Worm (Caenorhabditis elegans): ENCODE results near the gene sra-7.

Gene sra-7

DNA sequence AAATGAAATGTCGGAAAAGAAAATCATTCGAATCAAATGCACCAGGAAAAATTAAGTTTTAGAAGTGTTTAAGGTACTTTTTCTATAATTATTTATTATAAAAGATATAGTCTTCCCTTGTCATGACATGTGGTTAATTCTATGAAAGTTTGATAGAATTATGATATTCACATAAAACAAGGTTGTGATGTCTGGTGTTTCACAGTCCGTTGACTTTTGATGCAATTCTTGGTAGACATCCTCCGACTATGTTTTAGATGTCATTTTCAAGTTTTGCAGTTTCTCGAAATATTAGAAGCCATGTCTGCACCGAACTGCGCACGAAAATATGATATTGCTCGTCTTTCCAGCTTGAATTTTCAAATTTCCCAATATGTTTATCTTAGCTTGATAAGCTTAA is at the start of gene sra-7:
Gene sra-7, plus strand, starts transcription at position 301 of the 400 bp plus-strand sequence.
- no peak for TF ChIP-seq med-1 (GFP tag; optimal IDR thresholded peaks at IDR 0.05; ENCODE audit: insufficient read depth)
- no peak for TF ChIP-seq ztf-29 (GFP tag; IDR thresholded peaks at IDR 0.05)
- TF ChIP-seq klf-2 (GFP tag; conservative IDR thresholded peaks at IDR 0.05): no peak
- no peak for TF ChIP-seq flt-1 (GFP tag; IDR thresholded peaks at IDR 0.05)
- TF ChIP-seq ref-1 (GFP tag; conservative IDR thresholded peaks at IDR 0.05): no peak
- no peak for TF ChIP-seq T22C8.4 (GFP tag; IDR thresholded peaks at IDR 0.05)
- no peak for TF ChIP-seq cog-1 (tag; optimal IDR thresholded peaks at IDR 0.05)
- TF ChIP-seq tab-1 (GFP tag; IDR thresholded peaks at IDR 0.05): no peak
- no peak for TF ChIP-seq ztf-23 (GFP tag; IDR thresholded peaks at IDR 0.05)

DNA sequence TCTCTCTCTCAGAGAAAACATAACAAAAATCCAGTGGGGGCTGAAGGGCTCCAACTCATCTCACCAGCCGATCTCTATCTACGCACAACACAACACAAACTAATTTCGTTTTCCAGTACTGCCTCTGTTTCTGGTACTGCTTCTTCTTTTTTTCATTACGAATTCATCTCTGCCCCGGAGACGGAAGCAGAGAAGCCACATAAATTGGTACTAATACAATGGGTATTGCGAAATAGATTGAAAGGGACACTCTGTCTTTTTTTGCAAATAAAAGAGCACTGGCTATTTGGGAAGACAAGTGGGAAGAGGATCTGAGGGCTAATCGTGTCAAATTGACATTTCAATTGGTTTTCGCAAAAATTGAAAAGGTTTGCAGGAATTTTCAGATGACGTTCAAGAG is 47.2 kb upstream of the sra-7 start:
- TF ChIP-seq cog-1 (tag; optimal IDR thresholded peaks at IDR 0.05): no peak
- no peak for TF ChIP-seq T22C8.4 (GFP tag; IDR thresholded peaks at IDR 0.05)
- TF ChIP-seq ztf-23 (GFP tag; IDR thresholded peaks at IDR 0.05): no peak
- TF ChIP-seq tab-1 (GFP tag; IDR thresholded peaks at IDR 0.05): no peak
- no peak for TF ChIP-seq med-1 (GFP tag; optimal IDR thresholded peaks at IDR 0.05; ENCODE audit: insufficient read depth)
- TF ChIP-seq flt-1 (GFP tag; IDR thresholded peaks at IDR 0.05): no peak
- no peak for TF ChIP-seq ztf-29 (GFP tag; IDR thresholded peaks at IDR 0.05)
- no peak for TF ChIP-seq klf-2 (GFP tag; conservative IDR thresholded peaks at IDR 0.05)
- no peak for TF ChIP-seq ref-1 (GFP tag; conservative IDR thresholded peaks at IDR 0.05)

DNA sequence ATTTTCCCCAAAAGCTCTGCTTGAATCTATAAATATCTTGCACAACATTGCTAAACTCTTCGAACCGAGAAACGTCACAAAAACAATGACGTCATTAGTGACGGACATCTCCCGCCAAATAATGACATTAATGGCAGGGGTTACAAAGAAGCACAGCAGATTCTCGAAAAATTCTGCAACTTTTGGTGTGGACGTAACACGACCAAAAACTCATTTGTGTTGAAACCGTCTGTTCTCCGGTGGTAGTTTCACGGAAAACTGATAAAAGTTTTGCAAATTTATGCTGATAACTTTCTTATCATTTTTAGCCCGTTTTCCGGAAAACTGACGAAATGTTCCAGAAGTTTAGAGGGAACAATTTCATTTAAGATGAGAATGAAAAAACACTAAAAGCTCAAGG is 45.9 kb upstream of the sra-7 start:
- TF ChIP-seq ztf-29 (GFP tag; IDR thresholded peaks at IDR 0.05) (no peak), cog-1 (tag; optimal IDR thresholded peaks at IDR 0.05) (no peak), flt-1 (GFP tag; IDR thresholded peaks at IDR 0.05) (no peak), med-1 (GFP tag; optimal IDR thresholded peaks at IDR 0.05; ENCODE audit: insufficient read depth) (no peak), tab-1 (GFP tag; IDR thresholded peaks at IDR 0.05) (no peak), T22C8.4 (GFP tag; IDR thresholded peaks at IDR 0.05) (no peak), ztf-23 (GFP tag; IDR thresholded peaks at IDR 0.05) (no peak), klf-2 (GFP tag; conservative IDR thresholded peaks at IDR 0.05) (no peak), ref-1 (GFP tag; conservative IDR thresholded peaks at IDR 0.05) (no peak)

DNA sequence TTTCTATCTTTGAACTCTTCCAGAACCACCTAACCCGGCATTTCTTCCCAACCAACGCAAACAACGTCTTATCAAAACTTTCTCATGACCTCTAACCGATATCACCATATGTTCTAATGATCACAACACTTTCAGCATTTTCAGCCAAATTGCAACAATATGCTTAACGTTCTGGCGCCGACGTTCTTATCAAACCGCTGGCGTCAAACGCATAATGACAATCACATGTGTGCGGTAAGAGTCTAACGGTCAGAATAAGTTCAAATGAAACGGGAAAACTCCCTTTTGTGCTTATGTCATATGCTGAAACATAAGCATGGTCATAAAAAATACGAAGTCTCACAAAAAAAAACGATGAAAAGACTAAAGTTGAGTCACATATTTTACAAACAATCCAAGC is 43.6 kb upstream of the sra-7 start:
- TF ChIP-seq T22C8.4 (GFP tag; IDR thresholded peaks at IDR 0.05) (no peak), ztf-23 (GFP tag; IDR thresholded peaks at IDR 0.05) (no peak), klf-2 (GFP tag; conservative IDR thresholded peaks at IDR 0.05) (no peak), tab-1 (GFP tag; IDR thresholded peaks at IDR 0.05) (no peak)

DNA sequence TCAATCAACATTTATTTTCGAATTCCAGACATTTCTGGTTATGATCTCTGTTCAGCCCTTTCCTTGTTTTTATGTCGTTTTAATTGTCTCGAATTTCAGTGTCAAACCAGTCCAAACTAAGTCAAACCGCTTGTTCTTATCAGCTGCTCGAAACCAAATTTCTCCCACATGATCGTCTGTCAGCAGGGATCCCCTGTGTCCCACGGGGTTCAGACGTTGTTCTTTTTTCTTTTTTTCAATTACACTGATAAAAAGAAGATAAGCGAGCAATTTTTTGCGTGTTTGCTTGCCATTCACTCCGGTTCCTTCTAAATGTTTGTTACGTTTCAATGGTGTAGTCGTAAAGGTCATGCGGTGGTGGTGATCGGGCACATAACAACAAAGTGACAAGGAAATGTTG is 42.5 kb upstream of the sra-7 start:
- TF ChIP-seq ref-1 (GFP tag; conservative IDR thresholded peaks at IDR 0.05) (no peak), cog-1 (tag; optimal IDR thresholded peaks at IDR 0.05) (no peak), ztf-29 (GFP tag; IDR thresholded peaks at IDR 0.05) (no peak), T22C8.4 (GFP tag; IDR thresholded peaks at IDR 0.05) (no peak), klf-2 (GFP tag; conservative IDR thresholded peaks at IDR 0.05) (no peak), tab-1 (GFP tag; IDR thresholded peaks at IDR 0.05) (no peak)

DNA sequence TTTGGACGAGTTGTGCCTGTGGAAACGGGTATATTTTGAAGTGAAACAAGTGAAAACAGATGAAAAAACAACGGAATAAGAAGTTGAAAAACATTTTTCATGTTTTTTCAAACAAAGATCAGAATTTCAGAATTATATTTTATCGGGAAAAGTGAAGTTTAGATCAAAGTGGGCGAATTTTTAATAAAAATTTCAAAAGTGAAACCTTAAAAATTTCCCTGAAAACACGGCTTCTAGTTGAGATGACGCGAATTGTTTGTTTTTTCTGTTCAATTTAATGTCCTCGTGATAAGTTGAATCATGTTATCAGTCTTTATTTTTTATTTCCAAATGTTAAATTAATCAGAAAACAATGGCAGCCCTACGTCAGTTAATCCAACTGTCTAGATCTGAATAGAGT is 37.3 kb upstream of the sra-7 start, which contains the start of gene gcy-3:
Gene gcy-3, minus strand, starts transcription at position 101 of the 400 bp plus-strand sequence.
- no peak for TF ChIP-seq cog-1 (tag; optimal IDR thresholded peaks at IDR 0.05)
- no peak for TF ChIP-seq ztf-29 (GFP tag; IDR thresholded peaks at IDR 0.05)
- TF ChIP-seq ref-1 (GFP tag; conservative IDR thresholded peaks at IDR 0.05): no peak
- TF ChIP-seq T22C8.4 (GFP tag; IDR thresholded peaks at IDR 0.05): no peak
- TF ChIP-seq med-1 (GFP tag; optimal IDR thresholded peaks at IDR 0.05; ENCODE audit: insufficient read depth): no peak
- no peak for TF ChIP-seq tab-1 (GFP tag; IDR thresholded peaks at IDR 0.05)
- TF ChIP-seq flt-1 (GFP tag; IDR thresholded peaks at IDR 0.05): no peak
- TF ChIP-seq klf-2 (GFP tag; conservative IDR thresholded peaks at IDR 0.05): no peak
- TF ChIP-seq ztf-23 (GFP tag; IDR thresholded peaks at IDR 0.05): no peak

DNA sequence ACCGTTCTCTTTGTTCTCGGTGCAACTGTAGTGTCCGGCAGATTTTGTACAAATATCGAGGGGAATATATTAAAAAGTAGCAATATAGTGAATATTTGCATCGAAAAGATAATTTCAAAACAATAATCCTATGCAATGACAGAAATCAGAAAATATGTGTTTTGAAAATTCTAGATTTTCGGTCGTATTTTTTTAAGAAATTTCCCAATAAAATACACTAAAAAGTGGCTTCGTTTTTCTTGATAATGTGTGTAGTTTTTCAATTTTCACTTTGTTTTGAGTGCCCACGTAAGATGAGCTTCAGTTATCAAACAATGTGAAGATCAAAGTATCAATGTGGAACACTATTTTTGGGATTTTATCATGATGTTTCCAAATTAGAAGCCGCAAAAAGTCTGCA is 27.6 kb upstream of the sra-7 start, which contains the start of gene gcy-1:
Gene gcy-1, minus strand, starts transcription at position 101 of the 400 bp plus-strand sequence.
- TF ChIP-seq cog-1 (tag; optimal IDR thresholded peaks at IDR 0.05): no peak
- no peak for TF ChIP-seq med-1 (GFP tag; optimal IDR thresholded peaks at IDR 0.05; ENCODE audit: insufficient read depth)
- TF ChIP-seq flt-1 (GFP tag; IDR thresholded peaks at IDR 0.05): no peak
- no peak for TF ChIP-seq tab-1 (GFP tag; IDR thresholded peaks at IDR 0.05)
- no peak for TF ChIP-seq klf-2 (GFP tag; conservative IDR thresholded peaks at IDR 0.05)
- no peak for TF ChIP-seq ztf-23 (GFP tag; IDR thresholded peaks at IDR 0.05)
- TF ChIP-seq T22C8.4 (GFP tag; IDR thresholded peaks at IDR 0.05): no peak
- TF ChIP-seq ref-1 (GFP tag; conservative IDR thresholded peaks at IDR 0.05): no peak
- no peak for TF ChIP-seq ztf-29 (GFP tag; IDR thresholded peaks at IDR 0.05)

DNA sequence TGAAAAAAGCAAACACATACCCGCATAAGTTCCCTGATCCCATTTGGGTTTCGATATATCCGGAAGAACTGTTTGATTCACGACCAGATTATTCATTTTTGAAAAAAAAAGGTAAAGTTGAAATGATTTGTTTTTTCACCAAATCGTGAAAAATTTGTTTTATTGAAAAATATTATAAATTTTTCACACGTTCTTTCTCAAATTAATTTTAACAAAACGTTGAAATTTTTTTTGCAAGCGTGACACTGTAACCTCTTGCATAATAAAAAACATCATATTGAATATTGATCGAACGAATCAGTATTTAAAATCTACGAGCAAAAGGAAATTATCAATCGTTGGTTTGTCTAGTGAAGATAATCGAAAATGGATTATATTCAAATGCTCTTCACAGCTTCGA is 25.7 kb upstream of the sra-7 start, which contains the start of the genes sfxn-1.1 and AH6.3:
Gene sfxn-1.1, minus strand, starts transcription at position 101 of the 400 bp plus-strand sequence.
Gene AH6.3, plus strand, starts transcription at position 275 of the 400 bp plus-strand sequence.
- TF ChIP-seq ztf-23 (GFP tag; IDR thresholded peaks at IDR 0.05) (no peak), ref-1 (GFP tag; conservative IDR thresholded peaks at IDR 0.05) (no peak), cog-1 (tag; optimal IDR thresholded peaks at IDR 0.05) (no peak), flt-1 (GFP tag; IDR thresholded peaks at IDR 0.05) (no peak), tab-1 (GFP tag; IDR thresholded peaks at IDR 0.05) (no peak), klf-2 (GFP tag; conservative IDR thresholded peaks at IDR 0.05) (no peak), med-1 (GFP tag; optimal IDR thresholded peaks at IDR 0.05; ENCODE audit: insufficient read depth) (no peak), T22C8.4 (GFP tag; IDR thresholded peaks at IDR 0.05) (no peak), ztf-29 (GFP tag; IDR thresholded peaks at IDR 0.05) (no peak)

DNA sequence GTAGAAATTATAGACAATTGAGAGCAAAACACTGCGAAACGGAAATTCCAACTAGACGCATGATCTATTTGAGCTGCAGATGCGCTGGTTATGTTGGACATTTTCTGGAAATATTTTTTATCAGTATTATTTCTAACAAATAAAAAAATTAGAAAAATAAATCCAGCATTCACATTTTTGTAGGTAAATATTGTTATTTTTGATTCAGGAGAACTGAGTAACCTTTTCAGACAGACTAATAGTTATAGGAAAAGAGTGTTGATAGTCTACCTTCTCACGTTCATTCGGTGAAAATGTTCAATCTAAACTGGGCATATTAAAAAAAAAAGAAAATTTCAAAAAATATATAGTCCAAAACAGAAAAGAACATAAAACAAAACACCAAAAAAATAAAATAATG is 22.9 kb upstream of the sra-7 start, which contains the start of gene sra-1:
Gene sra-1, minus strand, starts transcription at position 101 of the 400 bp plus-strand sequence.
- TF ChIP-seq tab-1 (GFP tag; IDR thresholded peaks at IDR 0.05): no peak
- TF ChIP-seq cog-1 (tag; optimal IDR thresholded peaks at IDR 0.05): no peak
- TF ChIP-seq klf-2 (GFP tag; conservative IDR thresholded peaks at IDR 0.05): no peak
- TF ChIP-seq flt-1 (GFP tag; IDR thresholded peaks at IDR 0.05): no peak
- TF ChIP-seq ztf-23 (GFP tag; IDR thresholded peaks at IDR 0.05): no peak
- TF ChIP-seq ztf-29 (GFP tag; IDR thresholded peaks at IDR 0.05): no peak
- TF ChIP-seq ref-1 (GFP tag; conservative IDR thresholded peaks at IDR 0.05): no peak
- TF ChIP-seq med-1 (GFP tag; optimal IDR thresholded peaks at IDR 0.05; ENCODE audit: insufficient read depth): no peak
- no peak for TF ChIP-seq T22C8.4 (GFP tag; IDR thresholded peaks at IDR 0.05)

DNA sequence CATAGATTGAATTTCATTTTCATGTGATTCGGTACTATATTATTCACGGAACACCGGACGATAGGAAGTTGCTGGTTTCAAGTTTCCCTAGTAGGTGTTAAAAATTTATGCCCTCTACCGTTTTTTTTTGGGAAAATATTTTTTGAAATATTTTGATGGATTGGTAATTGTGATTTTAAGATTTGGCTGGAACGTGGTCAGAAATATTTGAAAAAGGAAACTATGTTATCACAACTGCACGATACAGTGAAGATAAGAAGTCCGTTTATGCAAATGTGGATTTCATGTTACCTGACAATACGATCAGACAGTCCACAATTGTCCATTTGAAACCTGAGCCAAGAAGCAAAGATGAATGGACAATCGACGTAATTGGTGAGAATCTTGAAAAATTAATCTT is 21.5 kb upstream of the sra-7 start, which contains the start of gene AH6.17:
Gene AH6.17, plus strand, starts transcription at position 185 of the 400 bp plus-strand sequence.
- TF ChIP-seq ref-1 (GFP tag; conservative IDR thresholded peaks at IDR 0.05) (no peak), flt-1 (GFP tag; IDR thresholded peaks at IDR 0.05) (no peak), tab-1 (GFP tag; IDR thresholded peaks at IDR 0.05) (no peak), klf-2 (GFP tag; conservative IDR thresholded peaks at IDR 0.05) (no peak)

Measured in whole organism, midembryonic.